Fruit fly (Drosophila melanogaster): Measurements from ENCODE around the gene Polr2J.

Gene Polr2J

dm6 chr2L:17385221-17385529 is 25.0 kb downstream of the Polr2J start (continued):
- TF ChIP-seq ranshi (GFP tag; IDR thresholded peaks at IDR 0.05) (peak; percentile 16; the same call in 1 of the 2 replicates), CG4820 (GFP tag; optimal IDR thresholded peaks at IDR 0.05) (no peak), rib (GFP tag; IDR thresholded peaks at IDR 0.05) (no peak), Vsx1 (GFP tag; optimal IDR thresholded peaks at IDR 0.05) (no peak), CG11085 (GFP tag; IDR thresholded peaks at IDR 0.05) (no peak), nerfin-2 (GFP tag; IDR thresholded peaks at IDR 0.05; ENCODE audit: partially characterized antibody) (no peak), CG2199 (GFP tag; IDR thresholded peaks at IDR 0.05) (no peak), Doc2 (GFP tag; IDR thresholded peaks at IDR 0.05) (no peak), Doc3 (GFP tag; IDR thresholded peaks at IDR 0.05; ENCODE audit: partially characterized antibody) (no peak), PHDP (tag; optimal IDR thresholded peaks at IDR 0.05) (peak; percentile 32), Poxn (GFP tag; IDR thresholded peaks at IDR 0.05) (no peak), grn (GFP tag; optimal IDR thresholded peaks at IDR 0.05) (no peak), Eip74EF (GFP tag; optimal IDR thresholded peaks at IDR 0.05) (peak in 1 of 2 experiments; percentile 42), prd (optimal IDR thresholded peaks at IDR 0.05) (no peak), prd (GFP tag; IDR thresholded peaks at IDR 0.05) (no peak), CG8089 (GFP tag; optimal IDR thresholded peaks at IDR 0.05) (no peak), peb (GFP tag; IDR thresholded peaks at IDR 0.05) (no peak), CG3407 (GFP tag; optimal IDR thresholded peaks at IDR 0.05) (no peak), CG30020 (tag; optimal IDR thresholded peaks at IDR 0.05) (no peak), CTCF (GFP tag; optimal IDR thresholded peaks at IDR 0.05) (no peak), unpg (GFP tag; optimal IDR thresholded peaks at IDR 0.05) (peak; percentile 10), Ada2b (GFP tag; IDR thresholded peaks at IDR 0.05) (no peak), slou (GFP tag; optimal IDR thresholded peaks at IDR 0.05) (no peak), D (optimal IDR thresholded peaks at IDR 0.05) (no peak), D (GFP tag; optimal IDR thresholded peaks at IDR 0.05) (no peak), CG3838 (GFP tag; optimal IDR thresholded peaks at IDR 0.05) (no peak), CG30431 (GFP tag; optimal IDR thresholded peaks at IDR 0.05) (no peak), CG18011 (GFP tag; optimal IDR thresholded peaks at IDR 0.05) (no peak), CG17829 (tag; optimal IDR thresholded peaks at IDR 0.05) (peak; percentile 15), schlank (tag; optimal IDR thresholded peaks at IDR 0.05) (no peak), slbo (GFP tag; IDR thresholded peaks at IDR 0.05) (peak; percentile 20; the same call in 1 of the 2 replicates), CG7963 (GFP tag; IDR thresholded peaks at IDR 0.05; ENCODE audit: partially characterized antibody) (no peak), pho (GFP tag; optimal IDR thresholded peaks at IDR 0.05) (no peak), CG31224 (GFP tag; IDR thresholded peaks at IDR 0.05) (no peak), Stat92E (GFP tag; optimal IDR thresholded peaks at IDR 0.05) (no peak), CoRest (tag; optimal IDR thresholded peaks at IDR 0.05) (peak; percentile 3), sr (GFP tag; IDR thresholded peaks at IDR 0.05) (no peak), CG34376 (GFP tag; optimal IDR thresholded peaks at IDR 0.05) (no peak), Lpt (GFP tag; optimal IDR thresholded peaks at IDR 0.05) (no peak), CG4707 (GFP tag; optimal IDR thresholded peaks at IDR 0.05) (no peak), Abd-B (GFP tag; optimal IDR thresholded peaks at IDR 0.05) (no peak), chinmo (GFP tag; IDR thresholded peaks at IDR 0.05; ENCODE audit: partially characterized antibody) (no peak), CG9932 (GFP tag; IDR thresholded peaks at IDR 0.05) (no peak; the same call in 1 of the 2 replicates), disco-r (GFP tag; optimal IDR thresholded peaks at IDR 0.05) (no peak), H2.0 (GFP tag; IDR thresholded peaks at IDR 0.05) (no peak), zen2 (GFP tag; IDR thresholded peaks at IDR 0.05; ENCODE audit: partially characterized antibody) (no peak), CG10565 (GFP tag; optimal IDR thresholded peaks at IDR 0.05) (no peak), CG7745 (tag; optimal IDR thresholded peaks at IDR 0.05) (no peak), cg (GFP tag; optimal IDR thresholded peaks at IDR 0.05) (no peak), Dref (GFP tag; IDR thresholded peaks at IDR 0.05) (no peak), grau (tag; optimal IDR thresholded peaks at IDR 0.05) (peak; percentile 13), CG13287 (GFP tag; IDR thresholded peaks at IDR 0.05; ENCODE audit: partially characterized antibody) (no peak; the same call in 1 of the 2 replicates)
